Fruit fly (Drosophila melanogaster): ENCODE measurements around the gene CG32085.
A peak's percentile ranks its signal among the peaks of the same experiment; 100 is the strongest.

Gene CG32085

DNA sequence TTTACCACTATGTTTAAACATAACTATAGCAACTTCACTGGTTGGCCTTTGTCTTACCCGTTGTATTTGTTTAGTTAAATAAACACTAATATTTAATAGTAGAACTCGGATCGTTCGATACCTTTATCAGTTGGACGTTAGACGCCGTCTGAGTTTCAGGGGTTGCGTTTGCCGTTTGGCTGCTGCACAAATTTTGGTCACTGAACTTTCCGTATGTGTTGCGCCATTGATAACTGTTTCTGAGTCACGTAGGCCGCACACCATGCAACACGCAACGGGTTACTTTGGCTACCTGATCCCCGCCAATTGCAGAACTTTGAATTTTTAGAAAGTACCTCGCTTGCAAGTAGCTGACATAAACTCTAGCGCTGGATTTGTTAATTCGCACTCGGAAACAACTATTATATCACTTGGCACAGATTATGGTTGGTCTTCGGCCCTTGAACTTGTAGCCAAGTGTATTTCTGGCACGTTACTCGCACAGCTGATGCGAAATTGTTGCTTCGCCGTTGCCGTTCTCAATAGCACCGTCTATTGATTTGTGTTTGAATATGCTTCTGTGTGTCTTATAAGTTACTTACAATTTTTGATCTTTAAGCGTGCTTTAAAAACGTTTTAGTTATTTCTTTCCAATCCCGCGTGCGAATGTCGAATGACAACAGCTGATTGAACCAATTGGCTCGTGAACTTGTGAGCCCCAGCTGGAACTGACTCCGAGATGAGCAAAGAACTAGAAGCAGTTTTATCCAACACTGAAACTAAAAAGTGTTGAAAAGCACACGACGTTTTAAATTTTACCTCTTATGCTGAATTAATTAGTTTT, 16.4 kb upstream of the CG32085 start, which contains the start of gene Dph1 (continued):
- TF ChIP-seq chinmo (GFP tag; IDR thresholded peaks at IDR 0.05; ENCODE audit: partially characterized antibody) = 0 out of 4 replicates have a peak, but pooled peaks have one; percentile 34
- TF ChIP-seq grau (tag; optimal IDR thresholded peaks at IDR 0.05) = peak; percentile 78
- TF ChIP-seq sr (GFP tag; IDR thresholded peaks at IDR 0.05) = no peak; the same call in 1 of the 3 replicates
- peak; percentile 55 for TF ChIP-seq Sin3A (optimal IDR thresholded peaks at IDR 0.05)
- TF ChIP-seq CTCF (GFP tag; optimal IDR thresholded peaks at IDR 0.05) = peak; percentile 24
- no peak for TF ChIP-seq dan (GFP tag; IDR thresholded peaks at IDR 0.05)
- peak; percentile 72 for TF ChIP-seq CG5180 (GFP tag; optimal IDR thresholded peaks at IDR 0.05)
- TF ChIP-seq CG33557 (GFP tag; optimal IDR thresholded peaks at IDR 0.05) = peak; percentile 75
- no peak for TF ChIP-seq CG14860 (GFP tag; IDR thresholded peaks at IDR 0.05; ENCODE audit: partially characterized antibody)
- peak; percentile 30 for TF ChIP-seq abd-A (tag; optimal IDR thresholded peaks at IDR 0.05)
- no peak for TF ChIP-seq cad (GFP tag; optimal IDR thresholded peaks at IDR 0.05)
- peak; percentile 62 for TF ChIP-seq Sox100B (GFP tag; optimal IDR thresholded peaks at IDR 0.05)
- TF ChIP-seq D19B (GFP tag; optimal IDR thresholded peaks at IDR 0.05) = peak; percentile 65
- no peak for TF ChIP-seq Neu2 (GFP tag; optimal IDR thresholded peaks at IDR 0.05; ENCODE audit: borderline replicate concordance)
- TF ChIP-seq CG8089 (GFP tag; optimal IDR thresholded peaks at IDR 0.05) = peak; percentile 76
- TF ChIP-seq ems (GFP tag; optimal IDR thresholded peaks at IDR 0.05) = peak; percentile 79
- peak; percentile 74 for TF ChIP-seq CG1024 (GFP tag; IDR thresholded peaks at IDR 0.05)
- TF ChIP-seq salm (tag; optimal IDR thresholded peaks at IDR 0.05) = peak; percentile 53
- peak; percentile 90 for TF ChIP-seq CG9727 (GFP tag; optimal IDR thresholded peaks at IDR 0.05)
- peak; percentile 78; the same call in 2 of the 3 replicates for TF ChIP-seq ase (GFP tag; IDR thresholded peaks at IDR 0.05)
- peak; percentile 74 for TF ChIP-seq lbe (GFP tag; optimal IDR thresholded peaks at IDR 0.05)
- peak; percentile 84 for TF ChIP-seq Rx (GFP tag; IDR thresholded peaks at IDR 0.05)
- TF ChIP-seq tll (GFP tag; optimal IDR thresholded peaks at IDR 0.05) = no peak
- peak; percentile 62 for TF ChIP-seq fd3F (GFP tag; optimal IDR thresholded peaks at IDR 0.05)
- peak; percentile 30 for TF ChIP-seq CG3065 (GFP tag; optimal IDR thresholded peaks at IDR 0.05)
- peak; percentile 85 for TF ChIP-seq Ada2b (GFP tag; IDR thresholded peaks at IDR 0.05)
- peak; percentile 95 for TF ChIP-seq Drgx (GFP tag; IDR thresholded peaks at IDR 0.05)
- no peak for TF ChIP-seq vnd (GFP tag; IDR thresholded peaks at IDR 0.05; ENCODE audit: partially characterized antibody)
- peak; percentile 76 for TF ChIP-seq CG16815 (GFP tag; optimal IDR thresholded peaks at IDR 0.05)
- peak; percentile 82 for TF ChIP-seq NC2β (GFP tag; optimal IDR thresholded peaks at IDR 0.05)
- no peak for TF ChIP-seq usp (GFP tag; optimal IDR thresholded peaks at IDR 0.05)
- TF ChIP-seq CG10959 (GFP tag; IDR thresholded peaks at IDR 0.05) = peak; percentile 66
- peak; percentile 66 for TF ChIP-seq Atf3 (GFP tag; optimal IDR thresholded peaks at IDR 0.05)
- peak; percentile 85 for TF ChIP-seq CG13624 (GFP tag; optimal IDR thresholded peaks at IDR 0.05)
- peak; percentile 92 for TF ChIP-seq Elba2 (GFP tag; optimal IDR thresholded peaks at IDR 0.05)
- peak; percentile 91 for TF ChIP-seq CG17328 (GFP tag; IDR thresholded peaks at IDR 0.05)
- TF ChIP-seq CG7357 (GFP tag; IDR thresholded peaks at IDR 0.05) = peak; percentile 76; the same call in 1 of the 3 replicates
- peak; percentile 23 for TF ChIP-seq Sry-δ (GFP tag; optimal IDR thresholded peaks at IDR 0.05)
- TF ChIP-seq MTF-1 (GFP tag; optimal IDR thresholded peaks at IDR 0.05; ENCODE audit: borderline replicate concordance) = peak; percentile 54
- no peak for TF ChIP-seq br (optimal IDR thresholded peaks at IDR 0.05)
- peak; percentile 89 for TF ChIP-seq unpg (GFP tag; optimal IDR thresholded peaks at IDR 0.05)
- peak; percentile 89 for TF ChIP-seq shn (GFP tag; optimal IDR thresholded peaks at IDR 0.05)
- TF ChIP-seq gcm (GFP tag; optimal IDR thresholded peaks at IDR 0.05) = peak; percentile 82
- peak; percentile 89 for TF ChIP-seq so (GFP tag; IDR thresholded peaks at IDR 0.05)
- TF ChIP-seq CG8944 (GFP tag; optimal IDR thresholded peaks at IDR 0.05) = peak; percentile 76
- peak; percentile 78 for TF ChIP-seq CG6854 (GFP tag; optimal IDR thresholded peaks at IDR 0.05)
- no peak for TF ChIP-seq hth (optimal IDR thresholded peaks at IDR 0.05)
- peak; percentile 70 for TF ChIP-seq pho (GFP tag; optimal IDR thresholded peaks at IDR 0.05)
- peak; percentile 76 for TF ChIP-seq CG17385 (GFP tag; optimal IDR thresholded peaks at IDR 0.05)
- TF ChIP-seq MBD-R2 (GFP tag; IDR thresholded peaks at IDR 0.05) = peak; percentile 70

All from whole organism, embryonic.